Worm (Caenorhabditis elegans) whole organism, L4 larva: ENCODE data around the gene Y41D4B.24.
A peak's percentile ranks its signal among the peaks of the same experiment; 100 is the strongest.

Experiments
- aly-2 ChIP-seq: sonication (generic microtip); optimal IDR thresholded peaks from 2 replicates; lab custom pipeline; 2018; ENCODE audit warnings: missing biosample characterization, missing genetic modification characterization
- ceh-28 ChIP-seq: fragments of 150-350 bp; optimal IDR thresholded peaks from 2 replicates; lab custom pipeline; 2014; ENCODE audit warnings: missing biosample characterization, missing genetic modification reagents, missing genetic modification characterization
- daf-8 ChIP-seq: fragments of 200-800 bp; sonication (Bioruptor generic); IDR thresholded peaks from 2 replicates; pipeline ENCODE4 v1.3.6; 2022; ENCODE audit warnings: missing genetic modification characterization, missing compliant biosample characterization
- dpl-1 ChIP-seq: fragments of 150-350 bp; optimal IDR thresholded peaks from 2 replicates; lab custom pipeline; 2014; ENCODE audit warnings: missing biosample characterization, missing genetic modification reagents, missing genetic modification characterization
- dve-1 ChIP-seq: sonication (generic microtip); optimal IDR thresholded peaks from 2 replicates; lab custom pipeline; 2017; ENCODE audit warnings: antibody characterized with exemption, mild to moderate bottlenecking, missing genetic modification characterization, missing compliant biosample characterization; ENCODE audit not compliant: insufficient read depth
- fos-1 ChIP-seq: fragments of 150-350 bp; optimal IDR thresholded peaks from 2 replicates; lab custom pipeline; 2014; ENCODE audit warnings: missing biosample characterization, missing genetic modification characterization
- lim-7 ChIP-seq: fragments of 200-800 bp; sonication (Bioruptor generic); IDR thresholded peaks from 2 replicates; pipeline ENCODE4 v1.3.6; 2022; ENCODE audit warnings: missing genetic modification characterization, missing compliant biosample characterization
- madf-5 ChIP-seq, 2 experiments: fragments of 200-800 bp; sonication (Bioruptor generic); IDR thresholded peaks; 2 replicates each; pipeline ENCODE4 v1.3.6; 2022; ENCODE audit warnings: missing compliant biosample characterization in 2 of 2, missing genetic modification characterization in 2 of 2
- nhr-25 ChIP-seq: sonication (generic microtip); optimal IDR thresholded peaks from 2 replicates; lab custom pipeline; 2017; ENCODE audit warnings: missing genetic modification characterization, mild to moderate bottlenecking, missing compliant biosample characterization, antibody characterized with exemption, moderate library complexity, borderline replicate concordance; ENCODE audit not compliant: insufficient read depth
- pha-4 ChIP-seq, 2 experiments: fragments of 150-350 bp in 1 of 2; fragments of 200-800 bp in 1 of 2; sonication (Bioruptor generic) in 1 of 2; IDR thresholded peaks in 1 of 2; optimal IDR thresholded peaks in 1 of 2; 2 replicates each; pipeline versions ENCODE4 v1.3.6 to Lab custom; 2014 to 2022; ENCODE audit warnings: missing genetic modification characterization in 2 of 2, missing genetic modification reagents in 2 of 2, missing biosample characterization in 1 of 2, missing compliant biosample characterization in 1 of 2
- saeg-2 ChIP-seq: fragments of 200-800 bp; sonication (Bioruptor generic); IDR thresholded peaks from 2 replicates; pipeline ENCODE4 v1.3.6; 2022; ENCODE audit warnings: missing genetic modification reagents, missing genetic modification characterization, missing compliant biosample characterization
- snpc-4 ChIP-seq: fragments of 150-350 bp; optimal IDR thresholded peaks from 2 replicates; lab custom pipeline; 2014; ENCODE audit warnings: missing biosample characterization, missing genetic modification characterization
- unc-62 ChIP-seq, 3 experiments: fragments of 150-350 bp in 1 of 3; sonication (generic microtip); optimal IDR thresholded peaks in 2 of 3; peaks in 1 of 3; 1 replicate in 1 of 3; 2 replicates in 2 of 3; lab custom pipeline; 2014 to 2017; ENCODE audit warnings: missing biosample characterization in 3 of 3, missing genetic modification characterization in 3 of 3, missing genetic modification reagents in 3 of 3, missing genotype in 1 of 3

- peak; percentile 55 for TF ChIP-seq dve-1 (tag; lab: Kevin White, UChicago)
- no peak for TF ChIP-seq saeg-2
- no peak for TF ChIP-seq daf-8 (GFP tag; lab: Robert Waterston, UW)
- peak in 1 of 2 experiments; percentile 36 for TF ChIP-seq unc-62 (GFP tag; optimal IDR thresholded peaks at IDR 0.05 in 1 of 2; lab: Kevin White, UChicago)
- no peak for TF ChIP-seq unc-62 (tag; optimal IDR thresholded peaks at IDR 0.05; lab: Kevin White, UChicago)
- no peak for TF ChIP-seq ceh-28 (tag; lab: Kevin White, UChicago)
- no peak for TF ChIP-seq lim-7 (GFP tag; lab: Robert Waterston, UW)
- no peak for TF ChIP-seq nhr-25 (tag; lab: Kevin White, UChicago)
- no peak for TF ChIP-seq snpc-4 (tag; lab: Kevin White, UChicago)
- no peak for TF ChIP-seq pha-4 (GFP tag; IDR thresholded peaks at IDR 0.05; lab: Robert Waterston, UW)
- TF ChIP-seq pha-4 (tag; optimal IDR thresholded peaks at IDR 0.05; lab: Kevin White, UChicago): no peak
- no peak for TF ChIP-seq madf-5 (GFP tag; IDR thresholded peaks at IDR 0.05; lab: Robert Waterston, UW)
- TF ChIP-seq fos-1 (tag; lab: Kevin White, UChicago): no peak
- TF ChIP-seq aly-2 (tag; lab: Kevin White, UChicago): no peak
- no peak for TF ChIP-seq dpl-1 (GFP tag; lab: Kevin White, UChicago)
Observed at ce11 chrIV:1649794-1650193, 32.2 kb downstream of the Y41D4B.24 start.
